Fruit fly (Drosophila melanogaster): ENCODE results near the gene CG6418.

CG6418 gene

dm6 chr3L:10871534-10871933 is 7.3 kb downstream of the CG6418 start (continued):
- no peak for TF ChIP-seq row (GFP tag; IDR thresholded peaks at IDR 0.05)
- TF ChIP-seq CG3065 (GFP tag; optimal IDR thresholded peaks at IDR 0.05) = no peak
- TF ChIP-seq ham (GFP tag; IDR thresholded peaks at IDR 0.05) = no peak
- no peak for TF ChIP-seq jigr1 (GFP tag; IDR thresholded peaks at IDR 0.05)
- no peak for TF ChIP-seq Optix (GFP tag; IDR thresholded peaks at IDR 0.05)

DNA sequence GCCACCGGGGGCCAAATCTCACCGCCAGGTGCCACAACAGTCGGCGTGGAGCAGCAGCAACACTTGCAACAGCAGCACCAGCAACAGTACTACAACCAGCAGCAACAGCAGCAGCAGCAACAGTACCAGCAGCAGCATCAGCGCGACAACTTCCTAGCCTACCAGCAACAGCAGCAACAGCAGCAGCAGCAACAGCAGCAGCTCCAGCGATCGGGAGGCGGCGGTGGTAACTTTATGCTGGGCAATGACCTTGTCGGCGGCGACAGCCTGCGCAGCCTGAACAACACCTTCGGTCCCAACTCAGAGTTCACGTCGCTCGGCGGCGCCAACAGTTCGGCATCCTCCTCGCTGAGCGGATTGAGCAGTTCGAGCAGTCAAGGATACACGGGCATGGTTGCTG is 8.8 kb downstream of the CG6418 start:
- TF ChIP-seq Dek (tag; optimal IDR thresholded peaks at IDR 0.05) = no peak
- peak; percentile 38 for TF ChIP-seq Med (GFP tag)
- no peak for TF ChIP-seq ATbp (GFP tag; optimal IDR thresholded peaks at IDR 0.05)
- no peak for TF ChIP-seq CG8089 (GFP tag; optimal IDR thresholded peaks at IDR 0.05)
- peak; percentile 11 for TF ChIP-seq Ets65A (GFP tag)
- TF ChIP-seq gsb (GFP tag; IDR thresholded peaks at IDR 0.05) = no peak
- TF ChIP-seq zfh1 (GFP tag; IDR thresholded peaks at IDR 0.05) = 0 out of 3 replicates have a peak, but pooled peaks have one; percentile 9
- TF ChIP-seq CG8478 (optimal IDR thresholded peaks at IDR 0.05) = peak; percentile 70
- no peak for TF ChIP-seq Gsc (GFP tag; IDR thresholded peaks at IDR 0.05)

dm6 chr3L:10869144-10869543 is 9.7 kb downstream of the CG6418 start:
- no peak for TF ChIP-seq gsb (GFP tag; IDR thresholded peaks at IDR 0.05)
- no peak for TF ChIP-seq sima (GFP tag; optimal IDR thresholded peaks at IDR 0.05)
- no peak for TF ChIP-seq odd (GFP tag; optimal IDR thresholded peaks at IDR 0.05)
- no peak for TF ChIP-seq grn (GFP tag; optimal IDR thresholded peaks at IDR 0.05)
- TF ChIP-seq CG34422 (GFP tag; IDR thresholded peaks at IDR 0.05) = no peak
- peak; percentile 65 for TF ChIP-seq tna (GFP tag; IDR thresholded peaks at IDR 0.05; ENCODE audit: partially characterized antibody)
- TF ChIP-seq pros (GFP tag; optimal IDR thresholded peaks at IDR 0.05) = no peak
- peak; percentile 65 for TF ChIP-seq crol (GFP tag; IDR thresholded peaks at IDR 0.05)

dm6 chr3L:10867778-10868382 is 11.0 kb downstream of the CG6418 start:
- TF ChIP-seq ara (GFP tag; IDR thresholded peaks at IDR 0.05) = peak; percentile 29; the same call in 1 of the 2 replicates
- peak; percentile 55 for TF ChIP-seq CG7987 (GFP tag; optimal IDR thresholded peaks at IDR 0.05)
- peak; percentile 70; the same call in 1 of the 4 replicates for TF ChIP-seq chinmo (GFP tag; IDR thresholded peaks at IDR 0.05; ENCODE audit: partially characterized antibody)
- TF ChIP-seq dysf (GFP tag; IDR thresholded peaks at IDR 0.05) = peak; percentile 7; the same call in 1 of the 3 replicates
- TF ChIP-seq CkIIα-i1 (GFP tag; IDR thresholded peaks at IDR 0.05) = 0 out of 2 replicates have a peak, but pooled peaks have one; percentile 16
- TF ChIP-seq NFAT (GFP tag; IDR thresholded peaks at IDR 0.05) = peak; percentile 32; the same call in 1 of the 2 replicates
- no peak for TF ChIP-seq Ada2b (GFP tag; IDR thresholded peaks at IDR 0.05)
- TF ChIP-seq Ssrp (tag; optimal IDR thresholded peaks at IDR 0.05) = peak; percentile 13
- TF ChIP-seq seq (GFP tag; IDR thresholded peaks at IDR 0.05) = 0 out of 2 replicates have a peak, but pooled peaks have one; percentile 32
- TF ChIP-seq cwo (GFP tag; optimal IDR thresholded peaks at IDR 0.05) = peak; percentile 41
- no peak for TF ChIP-seq HHEX (GFP tag; optimal IDR thresholded peaks at IDR 0.05)
- peak; percentile 18 for TF ChIP-seq Med (GFP tag)
- TF ChIP-seq Kr (GFP tag; optimal IDR thresholded peaks at IDR 0.05) = no peak
- TF ChIP-seq Fer1 (GFP tag; optimal IDR thresholded peaks at IDR 0.05) = peak; percentile 40
- peak; percentile 65 for TF ChIP-seq nom (GFP tag; optimal IDR thresholded peaks at IDR 0.05)
- TF ChIP-seq bsh (GFP tag; optimal IDR thresholded peaks at IDR 0.05) = peak in 1 of 2 experiments; percentile 69
- TF ChIP-seq zen2 (GFP tag; IDR thresholded peaks at IDR 0.05; ENCODE audit: partially characterized antibody) = no peak
- TF ChIP-seq sr (GFP tag; IDR thresholded peaks at IDR 0.05) = no peak
- peak; percentile 42; the same call in 1 of the 2 replicates for TF ChIP-seq CG4360 (GFP tag; IDR thresholded peaks at IDR 0.05)
- TF ChIP-seq Rfx (GFP tag; IDR thresholded peaks at IDR 0.05) = 0 out of 2 replicates have a peak, but pooled peaks have one; percentile 5
- peak; percentile 28 for TF ChIP-seq CG13296 (GFP tag; optimal IDR thresholded peaks at IDR 0.05)
- no peak for TF ChIP-seq D19A (tag; optimal IDR thresholded peaks at IDR 0.05)
- peak; percentile 38; the same call in 1 of the 2 replicates for TF ChIP-seq tna (GFP tag; IDR thresholded peaks at IDR 0.05; ENCODE audit: partially characterized antibody)
- peak; percentile 34 for TF ChIP-seq CG1832 (GFP tag; optimal IDR thresholded peaks at IDR 0.05)
- TF ChIP-seq ken (GFP tag; IDR thresholded peaks at IDR 0.05) = peak; percentile 44; the same call in 1 of the 3 replicates
- peak in 1 of 2 experiments; percentile 32 for TF ChIP-seq Hr78 (GFP tag; optimal IDR thresholded peaks at IDR 0.05)
